Worm (Caenorhabditis elegans) whole organism, late embryonic: ENCODE measurements around the gene valv-1.

Experiments used
- C38D4.7 ChIP-seq: fragments of 200-800 bp; sonication (Bioruptor generic); optimal IDR thresholded peaks from 2 replicates; lab custom pipeline; 2018; ENCODE audit warnings: mild to moderate bottlenecking, missing genetic modification characterization, moderate library complexity, missing compliant biosample characterization
- K02D7.2 ChIP-seq: sonication (generic microtip); optimal IDR thresholded peaks from 2 replicates; lab custom pipeline; 2017; ENCODE audit warnings: mild to moderate bottlenecking, missing genetic modification characterization, missing compliant biosample characterization
- Y22D7AL.16 ChIP-seq: sonication (generic microtip); optimal IDR thresholded peaks from 2 replicates; lab custom pipeline; 2016; ENCODE audit warnings: missing genetic modification characterization, missing compliant biosample characterization
- ama-1 ChIP-seq: fragments of 150-350 bp; optimal IDR thresholded peaks from 2 replicates; lab custom pipeline; 2014
- ceh-14 ChIP-seq: sonication (generic microtip); optimal IDR thresholded peaks from 2 replicates; lab custom pipeline; 2016; ENCODE audit warnings: missing genotype, missing genetic modification characterization, missing compliant biosample characterization
- ceh-18 ChIP-seq: sonication (generic microtip); optimal IDR thresholded peaks from 2 replicates; lab custom pipeline; 2016; ENCODE audit warnings: missing genetic modification characterization, missing compliant biosample characterization
- ceh-19 ChIP-seq: fragments of 200-800 bp; sonication (Bioruptor generic); optimal IDR thresholded peaks from 2 replicates; lab custom pipeline; 2018; ENCODE audit warnings: mild to moderate bottlenecking, missing genetic modification characterization, missing compliant biosample characterization
- ceh-2 ChIP-seq: sonication (generic microtip); optimal IDR thresholded peaks from 2 replicates; lab custom pipeline; 2016; ENCODE audit warnings: missing genotype, missing genetic modification characterization, missing compliant biosample characterization
- ceh-22 ChIP-seq: sonication (generic microtip); optimal IDR thresholded peaks from 2 replicates; lab custom pipeline; 2017; ENCODE audit warnings: missing biosample characterization, missing genetic modification characterization
- ceh-31 ChIP-seq: sonication (generic microtip); optimal IDR thresholded peaks from 2 replicates; lab custom pipeline; 2016; ENCODE audit warnings: missing genetic modification characterization, missing compliant biosample characterization
- ceh-34 ChIP-seq: sonication (generic microtip); optimal IDR thresholded peaks from 2 replicates; lab custom pipeline; 2016; ENCODE audit warnings: mild to moderate bottlenecking, missing genetic modification characterization, missing compliant biosample characterization
- ceh-45 ChIP-seq: fragments of 200-800 bp; sonication (Bioruptor generic); IDR thresholded peaks from 2 replicates; pipeline ENCODE4 v1.3.6; 2022; ENCODE audit warnings: missing genetic modification reagents, missing genetic modification characterization, missing compliant biosample characterization
- ceh-6 ChIP-seq: fragments of 200-800 bp; sonication (Bioruptor generic); optimal IDR thresholded peaks from 2 replicates; lab custom pipeline; 2018; ENCODE audit warnings: mild to moderate bottlenecking, missing genetic modification characterization, missing compliant biosample characterization
- che-1 ChIP-seq: sonication (generic microtip); optimal IDR thresholded peaks from 2 replicates; lab custom pipeline; 2016; ENCODE audit warnings: mild to moderate bottlenecking, missing genetic modification characterization, missing compliant biosample characterization
- dmd-4 ChIP-seq: sonication (generic microtip); optimal IDR thresholded peaks from 2 replicates; lab custom pipeline; 2016; ENCODE audit warnings: borderline replicate concordance, missing genetic modification characterization, missing compliant biosample characterization
- elt-2 ChIP-seq: sonication (generic microtip); optimal IDR thresholded peaks from 2 replicates; lab custom pipeline; 2016; ENCODE audit warnings: missing genetic modification reagents, missing genetic modification characterization, missing compliant biosample characterization
- elt-4 ChIP-seq: sonication (generic microtip); optimal IDR thresholded peaks from 2 replicates; lab custom pipeline; 2016; ENCODE audit warnings: missing genetic modification characterization, missing compliant biosample characterization
- eyg-1 ChIP-seq: sonication (generic microtip); optimal IDR thresholded peaks from 2 replicates; lab custom pipeline; 2016; ENCODE audit warnings: missing genotype, missing genetic modification characterization, missing compliant biosample characterization
- gmeb-2 ChIP-seq: sonication (generic microtip); optimal IDR thresholded peaks from 2 replicates; lab custom pipeline; 2016; ENCODE audit warnings: missing genetic modification characterization, inconsistent platforms, missing compliant biosample characterization
- hlh-13 ChIP-seq: fragments of 200-800 bp; sonication (Bioruptor generic); optimal IDR thresholded peaks from 2 replicates; lab custom pipeline; 2018; ENCODE audit warnings: mild to moderate bottlenecking, missing genetic modification characterization, missing compliant biosample characterization
- hlh-30 ChIP-seq: sonication (generic microtip); optimal IDR thresholded peaks from 2 replicates; lab custom pipeline; 2017; ENCODE audit warnings: antibody characterized with exemption, missing genetic modification characterization, missing compliant biosample characterization; ENCODE audit not compliant: insufficient read depth
- hlh-8 ChIP-seq: sonication (generic microtip); optimal IDR thresholded peaks from 2 replicates; lab custom pipeline; 2016; ENCODE audit warnings: missing genotype, missing genetic modification characterization, missing compliant biosample characterization
- lin-11 ChIP-seq: fragments of 200-800 bp; sonication (Bioruptor generic); optimal IDR thresholded peaks from 2 replicates; lab custom pipeline; 2018; ENCODE audit warnings: mild to moderate bottlenecking, missing genetic modification characterization, missing compliant biosample characterization
- madf-2 ChIP-seq: sonication (generic microtip); optimal IDR thresholded peaks from 2 replicates; lab custom pipeline; 2017; ENCODE audit warnings: missing genetic modification characterization, missing compliant biosample characterization
- nfya-1 ChIP-seq: sonication (generic microtip); optimal IDR thresholded peaks from 2 replicates; lab custom pipeline; 2017; ENCODE audit warnings: missing genetic modification characterization, mild to moderate bottlenecking, missing compliant biosample characterization, antibody characterized with exemption, moderate library complexity
- nhr-11 ChIP-seq: fragments of 150-350 bp; optimal IDR thresholded peaks from 2 replicates; lab custom pipeline; 2014; ENCODE audit warnings: missing biosample characterization, missing genetic modification characterization
- pat-9 ChIP-seq: fragments of 200-800 bp; sonication (Bioruptor generic); optimal IDR thresholded peaks from 2 replicates; lab custom pipeline; 2018; ENCODE audit warnings: mild to moderate bottlenecking, missing genetic modification characterization, moderate library complexity, missing compliant biosample characterization
- pax-1 ChIP-seq: fragments of 150-350 bp; optimal IDR thresholded peaks from 2 replicates; lab custom pipeline; 2014; ENCODE audit warnings: missing biosample characterization, missing genetic modification characterization
- pha-2 ChIP-seq: sonication (generic microtip); optimal IDR thresholded peaks from 2 replicates; lab custom pipeline; 2017; ENCODE audit warnings: mild to moderate bottlenecking, missing genetic modification characterization, missing compliant biosample characterization
- pha-4 ChIP-seq: fragments of 150-350 bp; optimal IDR thresholded peaks from 2 replicates; lab custom pipeline; 2018; ENCODE audit warnings: missing biosample characterization, missing genetic modification reagents, missing genetic modification characterization
- pqm-1 ChIP-seq: sonication (generic microtip); optimal IDR thresholded peaks from 2 replicates; lab custom pipeline; 2016; ENCODE audit warnings: missing genetic modification characterization, missing compliant biosample characterization
- pros-1 ChIP-seq: fragments of 150-350 bp; optimal IDR thresholded peaks from 2 replicates; lab custom pipeline; 2014; ENCODE audit warnings: missing biosample characterization, missing genetic modification reagents, missing genetic modification characterization
- ref-2 ChIP-seq: sonication (generic microtip); optimal IDR thresholded peaks from 2 replicates; lab custom pipeline; 2016; ENCODE audit warnings: missing genetic modification characterization, missing compliant biosample characterization
- rnt-1 ChIP-seq: sonication (generic microtip); optimal IDR thresholded peaks from 2 replicates; lab custom pipeline; 2016; ENCODE audit warnings: missing genetic modification characterization, missing compliant biosample characterization
- sdc-2 ChIP-seq: sonication (generic microtip); optimal IDR thresholded peaks from 2 replicates; lab custom pipeline; 2016; ENCODE audit warnings: missing genotype, missing genetic modification characterization, missing compliant biosample characterization
- sox-4 ChIP-seq: sonication (generic microtip); optimal IDR thresholded peaks from 2 replicates; lab custom pipeline; 2017; ENCODE audit warnings: mild to moderate bottlenecking, missing genetic modification characterization, inconsistent platforms, missing compliant biosample characterization
- tbx-2 ChIP-seq: sonication (generic microtip); optimal IDR thresholded peaks from 2 replicates; lab custom pipeline; 2016; ENCODE audit warnings: missing genetic modification characterization, missing compliant biosample characterization
- tbx-7 ChIP-seq: sonication (generic microtip); optimal IDR thresholded peaks from 2 replicates; lab custom pipeline; 2016; ENCODE audit warnings: missing genotype, missing genetic modification characterization, missing compliant biosample characterization
- ttx-3 ChIP-seq: sonication (generic microtip); optimal IDR thresholded peaks from 2 replicates; lab custom pipeline; 2016; ENCODE audit warnings: missing genetic modification reagents, missing genetic modification characterization, missing compliant biosample characterization
- unc-3 ChIP-seq, 2 experiments: fragments of 200-800 bp in 1 of 2; sonication (Bioruptor generic) in 1 of 2; sonication (generic microtip) in 1 of 2; conservative IDR thresholded peaks in 1 of 2; optimal IDR thresholded peaks in 1 of 2; 2 replicates each; pipeline versions ENCODE4 v1.3.6 to Lab custom; 2016 to 2022; ENCODE audit warnings: missing compliant biosample characterization in 2 of 2, missing genetic modification characterization in 2 of 2, missing genetic modification reagents in 1 of 2
- unc-42 ChIP-seq: sonication (generic microtip); optimal IDR thresholded peaks from 2 replicates; lab custom pipeline; 2016; ENCODE audit warnings: missing genotype, missing genetic modification characterization, missing compliant biosample characterization
- unc-86 ChIP-seq: sonication (generic microtip); optimal IDR thresholded peaks from 2 replicates; lab custom pipeline; 2016; ENCODE audit warnings: missing genetic modification characterization, missing compliant biosample characterization
- zip-5 ChIP-seq: sonication (generic microtip); optimal IDR thresholded peaks from 2 replicates; lab custom pipeline; 2016; ENCODE audit warnings: missing genetic modification characterization, missing compliant biosample characterization
- ztf-16 ChIP-seq: sonication (generic microtip); optimal IDR thresholded peaks from 2 replicates; lab custom pipeline; 2017; ENCODE audit warnings: missing genetic modification characterization, missing compliant biosample characterization

valv-1 gene

DNA sequence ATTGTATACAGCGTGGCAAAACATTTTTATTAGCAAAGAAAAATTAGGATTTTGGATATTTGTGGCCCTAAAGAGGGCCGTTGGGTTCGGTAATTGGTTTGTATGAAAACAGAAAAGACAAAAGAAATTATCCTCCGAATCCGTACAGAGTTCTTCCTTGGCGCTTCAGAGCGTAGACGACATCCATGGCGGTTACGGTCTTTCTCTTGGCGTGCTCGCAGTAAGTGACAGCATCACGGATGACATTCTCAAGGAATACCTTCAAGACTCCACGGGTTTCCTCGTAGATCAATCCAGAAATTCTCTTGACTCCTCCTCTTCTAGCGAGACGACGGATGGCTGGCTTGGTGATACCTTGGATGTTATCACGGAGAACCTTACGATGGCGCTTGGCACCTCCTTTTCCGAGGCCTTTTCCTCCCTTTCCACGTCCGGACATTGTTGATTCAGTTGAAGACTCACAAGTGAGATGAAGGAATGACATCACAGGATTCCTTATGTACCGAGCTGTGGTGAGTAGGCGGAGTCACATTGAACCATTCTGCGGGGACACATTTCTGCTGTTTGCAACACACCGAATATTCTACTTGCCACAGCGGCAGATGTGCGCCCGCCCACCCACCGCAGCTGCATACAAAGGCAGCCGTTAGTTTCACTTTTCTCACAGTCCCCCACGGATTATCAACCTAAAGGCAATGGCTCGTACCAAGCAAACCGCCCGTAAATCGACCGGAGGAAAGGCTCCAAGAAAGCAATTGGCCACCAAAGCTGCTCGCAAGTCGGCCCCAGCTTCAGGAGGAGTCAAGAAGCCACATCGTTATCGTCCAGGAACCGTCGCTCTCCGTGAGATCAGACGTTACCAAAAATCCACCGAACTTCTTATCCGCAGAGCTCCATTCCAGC lies 42.7 kb upstream of the valv-1 start, which contains the start of the genes his-60 and his-59:
Gene his-60 (minus strand): TSS at position 439 of the 903 bp plus-strand sequence.
Gene his-59 (plus strand): TSS at position 696 of the 903 bp plus-strand sequence.
- TF ChIP-seq ceh-34 (tag; lab: Kevin White, UChicago) (peak; percentile 77), ceh-6 (peak; percentile 0), ref-2 (tag; lab: Kevin White, UChicago) (peak; percentile 83), hlh-30 (tag; lab: Kevin White, UChicago) (peak; percentile 25), ceh-2 (tag; lab: Kevin White, UChicago) (no peak), tbx-2 (tag; lab: Kevin White, UChicago) (peak; percentile 76), sdc-2 (tag; lab: Kevin White, UChicago) (peak; percentile 57), ceh-22 (tag; lab: Kevin White, UChicago) (peak; percentile 24), ztf-16 (tag; lab: Kevin White, UChicago) (peak; percentile 16), tbx-7 (tag; lab: Kevin White, UChicago) (peak; percentile 19), Y22D7AL.16 (tag; lab: Kevin White, UChicago) (no peak), elt-2 (tag; lab: Kevin White, UChicago) (peak; percentile 16), eyg-1 (no peak), ama-1 (peak; percentile 90), nfya-1 (tag; lab: Kevin White, UChicago) (peak; percentile 33), ceh-31 (peak; percentile 77), pros-1 (peak; percentile 31), lin-11 (tag; lab: Kevin White, UChicago) (no peak)

DNA sequence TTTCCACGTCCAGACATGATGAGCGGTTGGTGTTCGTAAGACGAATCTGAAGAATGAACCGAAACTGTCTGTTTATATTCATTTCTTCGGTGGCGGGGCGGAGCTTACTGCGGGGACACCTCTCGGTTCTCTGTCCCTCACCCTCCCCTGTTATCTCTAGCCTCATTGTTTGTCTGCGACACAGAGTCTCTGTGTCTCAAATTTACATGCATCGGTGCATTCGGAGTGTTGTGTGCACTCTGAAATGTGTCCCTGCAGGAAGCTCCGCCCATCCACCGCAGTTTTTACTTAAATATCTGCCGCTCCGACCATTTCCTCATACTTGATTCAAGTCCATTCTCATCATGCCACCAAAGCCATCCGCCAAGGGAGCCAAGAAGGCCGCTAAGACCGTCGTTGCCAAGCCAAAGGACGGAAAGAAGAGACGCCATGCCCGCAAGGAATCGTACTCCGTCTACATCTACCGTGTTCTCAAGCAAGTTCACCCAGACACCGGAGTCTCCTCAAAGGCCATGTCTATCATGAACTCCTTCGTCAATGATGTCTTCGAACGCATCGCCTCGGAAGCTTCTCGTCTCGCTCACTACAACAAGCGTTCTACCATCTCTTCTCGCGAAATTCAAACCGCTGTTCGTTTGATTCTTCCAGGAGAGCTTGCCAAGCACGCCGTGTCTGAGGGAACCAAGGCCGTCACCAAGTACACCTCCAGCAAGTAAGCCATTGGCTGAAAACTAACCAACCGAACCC lies 41.2 kb upstream of the valv-1 start, which contains the start of the genes his-61 and his-62:
Gene his-61 (minus strand): TSS at position 17 of the 747 bp plus-strand sequence.
Gene his-62 (plus strand): TSS at position 345 of the 747 bp plus-strand sequence.
- TF ChIP-seq pat-9 (tag; lab: Kevin White, UChicago) (no peak), ceh-19 (peak; percentile 40), pha-2 (no peak), tbx-2 (tag; lab: Kevin White, UChicago) (peak; percentile 88), sox-4 (tag; lab: Kevin White, UChicago) (no peak), C38D4.7 (GFP tag; lab: Kevin White, UChicago) (no peak), ceh-31 (peak; percentile 95), dmd-4 (peak; percentile 39), ceh-6 (peak; percentile 15), gmeb-2 (tag; lab: Kevin White, UChicago) (no peak), rnt-1 (peak; percentile 65), eyg-1 (no peak), tbx-7 (tag; lab: Kevin White, UChicago) (peak; percentile 69), ceh-34 (tag; lab: Kevin White, UChicago) (peak; percentile 94), sdc-2 (tag; lab: Kevin White, UChicago) (peak; percentile 50), unc-3 (GFP tag; conservative IDR thresholded peaks at IDR 0.05; lab: Robert Waterston, UW) (no peak), unc-3 (tag; optimal IDR thresholded peaks at IDR 0.05; lab: Kevin White, UChicago) (no peak), madf-2 (peak; percentile 46), pax-1 (tag; lab: Kevin White, UChicago) (peak; percentile 89), elt-4 (tag; lab: Kevin White, UChicago) (no peak), hlh-8 (tag; lab: Kevin White, UChicago) (no peak), K02D7.2 (tag; lab: Kevin White, UChicago) (no peak), pqm-1 (tag; lab: Kevin White, UChicago) (no peak), ttx-3 (tag; lab: Kevin White, UChicago) (no peak), unc-86 (tag; lab: Kevin White, UChicago) (peak; percentile 65), zip-5 (tag; lab: Kevin White, UChicago) (no peak), nfya-1 (tag; lab: Kevin White, UChicago) (peak; percentile 81), ceh-14 (tag; lab: Kevin White, UChicago) (peak; percentile 38), unc-42 (peak; percentile 43), pros-1 (peak; percentile 78), ama-1 (no peak), hlh-13 (GFP tag; lab: Kevin White, UChicago) (no peak), hlh-30 (tag; lab: Kevin White, UChicago) (no peak), ref-2 (tag; lab: Kevin White, UChicago) (peak; percentile 67), ceh-45 (GFP tag; lab: Robert Waterston, UW) (peak; percentile 66; the same call in 1 of the 2 replicates), ceh-18 (tag; lab: Kevin White, UChicago) (peak; percentile 43), che-1 (tag; lab: Kevin White, UChicago) (no peak), nhr-11 (tag; lab: Kevin White, UChicago) (no peak), pha-4 (tag; lab: Kevin White, UChicago) (no peak)
